Fruit fly (Drosophila melanogaster): ENCODE results near the gene CG31676.

Gene CG31676

dm6 chr2L:20805624-20806339 lies 34.8 kb upstream of the CG31676 start (continued):
- peak; percentile 92 for TF ChIP-seq CG10147 (GFP tag; optimal IDR thresholded peaks at IDR 0.05)
- peak; percentile 96 for TF ChIP-seq lmd (GFP tag; IDR thresholded peaks at IDR 0.05)

- TF ChIP-seq Hmr (GFP tag; optimal IDR thresholded peaks at IDR 0.05) = no peak
- no peak for TF ChIP-seq bsh (GFP tag; optimal IDR thresholded peaks at IDR 0.05)
- 0 out of 2 replicates have a peak, but pooled peaks have one; percentile 8 for TF ChIP-seq klu (GFP tag; IDR thresholded peaks at IDR 0.05)
- no peak for TF ChIP-seq ara (GFP tag; IDR thresholded peaks at IDR 0.05)
- TF ChIP-seq chinmo (GFP tag; IDR thresholded peaks at IDR 0.05; ENCODE audit: partially characterized antibody) = 0 out of 4 replicates have a peak, but pooled peaks have one; percentile 37
- no peak for TF ChIP-seq CG3163 (GFP tag; optimal IDR thresholded peaks at IDR 0.05)
- no peak for TF ChIP-seq da (GFP tag; optimal IDR thresholded peaks at IDR 0.05)
- no peak for TF ChIP-seq gro (GFP tag; optimal IDR thresholded peaks at IDR 0.05)
- no peak for TF ChIP-seq HmgZ (tag; optimal IDR thresholded peaks at IDR 0.05)
- no peak for TF ChIP-seq ssp (GFP tag; IDR thresholded peaks at IDR 0.05)
- TF ChIP-seq crc (GFP tag; optimal IDR thresholded peaks at IDR 0.05) = no peak
- TF ChIP-seq corto (GFP tag; optimal IDR thresholded peaks at IDR 0.05) = no peak
- no peak for TF ChIP-seq ind (GFP tag; optimal IDR thresholded peaks at IDR 0.05)
- no peak for TF ChIP-seq trh (GFP tag; optimal IDR thresholded peaks at IDR 0.05)
- TF ChIP-seq Dad (GFP tag; optimal IDR thresholded peaks at IDR 0.05) = no peak
- TF ChIP-seq CG11093 (GFP tag; IDR thresholded peaks at IDR 0.05) = no peak
- TF ChIP-seq CG2712 (tag; optimal IDR thresholded peaks at IDR 0.05) = no peak
- TF ChIP-seq ash1 (GFP tag; optimal IDR thresholded peaks at IDR 0.05) = no peak
- no peak for TF ChIP-seq Asciz (GFP tag; optimal IDR thresholded peaks at IDR 0.05)
- TF ChIP-seq CTCF (GFP tag; optimal IDR thresholded peaks at IDR 0.05) = no peak
- no peak for TF ChIP-seq prd (optimal IDR thresholded peaks at IDR 0.05)
- TF ChIP-seq prd (GFP tag; IDR thresholded peaks at IDR 0.05) = no peak
- peak; percentile 91 for TF ChIP-seq CG8281 (tag; optimal IDR thresholded peaks at IDR 0.05)
- no peak for TF ChIP-seq CG4328 (GFP tag; optimal IDR thresholded peaks at IDR 0.05)
- TF ChIP-seq Atf6 (GFP tag; IDR thresholded peaks at IDR 0.05) = no peak
- TF ChIP-seq CG16813 (GFP tag; IDR thresholded peaks at IDR 0.05; ENCODE audit: partially characterized antibody) = no peak
- TF ChIP-seq Med (GFP tag) = peak; percentile 67
These were observed 33.9 kb upstream of the CG31676 start for dm6 chr2L:20806619-20807018.

dm6 chr2L:20807617-20808509 lies 32.7 kb upstream of the CG31676 start:
- TF ChIP-seq CG12769 (tag; optimal IDR thresholded peaks at IDR 0.05) = no peak
- TF ChIP-seq pfk (GFP tag; optimal IDR thresholded peaks at IDR 0.05) = peak; percentile 1
- TF ChIP-seq CG2129 (GFP tag; IDR thresholded peaks at IDR 0.05; ENCODE audit: partially characterized antibody) = no peak
- TF ChIP-seq bsh (GFP tag; optimal IDR thresholded peaks at IDR 0.05) = peak in 1 of 2 experiments; percentile 36
- peak; percentile 15 for TF ChIP-seq CG14965 (GFP tag; optimal IDR thresholded peaks at IDR 0.05; ENCODE audit: borderline replicate concordance)
- TF ChIP-seq CG18011 (GFP tag; optimal IDR thresholded peaks at IDR 0.05) = peak; percentile 52
- TF ChIP-seq slp2 (GFP tag; optimal IDR thresholded peaks at IDR 0.05) = no peak
- no peak for TF ChIP-seq crp (GFP tag; optimal IDR thresholded peaks at IDR 0.05)
- TF ChIP-seq Med (GFP tag) = peak; percentile 88
- TF ChIP-seq D19B (GFP tag; optimal IDR thresholded peaks at IDR 0.05) = peak; percentile 42
- TF ChIP-seq hkb (optimal IDR thresholded peaks at IDR 0.05) = no peak
- TF ChIP-seq hkb (GFP tag; IDR thresholded peaks at IDR 0.05) = peak; percentile 65
- no peak for TF ChIP-seq CG4424 (GFP tag; optimal IDR thresholded peaks at IDR 0.05)
- no peak for TF ChIP-seq CG1647 (GFP tag; optimal IDR thresholded peaks at IDR 0.05)
- peak; percentile 27 for TF ChIP-seq CG10147 (GFP tag; optimal IDR thresholded peaks at IDR 0.05)
- peak; percentile 67 for TF ChIP-seq schlank (tag; optimal IDR thresholded peaks at IDR 0.05)
- TF ChIP-seq CG11695 (GFP tag; IDR thresholded peaks at IDR 0.05) = peak; percentile 70
- no peak for TF ChIP-seq Scr (GFP tag; IDR thresholded peaks at IDR 0.05; ENCODE audit: partially characterized antibody)
- no peak for TF ChIP-seq Side (GFP tag; optimal IDR thresholded peaks at IDR 0.05)
- no peak for TF ChIP-seq Myb (GFP tag; optimal IDR thresholded peaks at IDR 0.05)
- no peak for TF ChIP-seq CG6175 (GFP tag; IDR thresholded peaks at IDR 0.05)

Data from whole organism, embryonic.